Worm (Caenorhabditis elegans) whole organism, L4 larva: ENCODE measurements around the gene T25B6.4.

Source experiments
- F10B5.3 ChIP-seq: sonication (generic microtip); optimal IDR thresholded peaks from 2 replicates; lab custom pipeline; 2016; ENCODE audit warnings: mild to moderate bottlenecking, missing genetic modification characterization, missing compliant biosample characterization
- F26F4.8 ChIP-seq: fragments of 200-800 bp; sonication (Bioruptor generic); conservative IDR thresholded peaks from 2 replicates; pipeline ENCODE4 v1.3.6; 2022; ENCODE audit warnings: missing genetic modification characterization, missing compliant biosample characterization
- F44E2.7 ChIP-seq: fragments of 200-800 bp; sonication (Bioruptor generic); IDR thresholded peaks from 2 replicates; pipeline ENCODE4 v2.1.2; 2022; ENCODE audit warnings: missing genetic modification characterization, missing compliant biosample characterization
- F49E8.2 ChIP-seq: sonication (generic microtip); optimal IDR thresholded peaks from 2 replicates; lab custom pipeline; 2016; ENCODE audit warnings: missing compliant biosample characterization, mild to moderate bottlenecking, missing genetic modification characterization, borderline replicate concordance
- Y105C5A.15 ChIP-seq: fragments of 200-800 bp; sonication (Bioruptor generic); IDR thresholded peaks from 2 replicates; pipeline ENCODE4 v1.3.6; 2022; ENCODE audit warnings: missing genetic modification characterization, missing compliant biosample characterization
- aha-1 ChIP-seq: fragments of 150-350 bp; peaks from one replicate; lab custom pipeline; 2014; ENCODE audit warnings: missing biosample characterization, missing genetic modification characterization
- aly-2 ChIP-seq: sonication (generic microtip); optimal IDR thresholded peaks from 2 replicates; lab custom pipeline; 2018; ENCODE audit warnings: missing biosample characterization, missing genetic modification characterization
- attf-4 ChIP-seq: sonication (generic microtip); optimal IDR thresholded peaks from 3 replicates; lab custom pipeline; 2017; ENCODE audit warnings: missing biosample characterization, missing genetic modification characterization
- ceh-32 ChIP-seq: sonication (generic microtip); optimal IDR thresholded peaks from 2 replicates; lab custom pipeline; 2016; ENCODE audit warnings: mild to moderate bottlenecking, missing genetic modification characterization, missing compliant biosample characterization; ENCODE audit not compliant: poor library complexity
- ceh-44 ChIP-seq: fragments of 200-800 bp; sonication (Bioruptor generic); IDR thresholded peaks from 2 replicates; pipeline ENCODE4 v1.3.6; 2022; ENCODE audit warnings: missing genetic modification reagents, missing genetic modification characterization, missing compliant biosample characterization
- ceh-82 ChIP-seq: sonication (generic microtip); optimal IDR thresholded peaks from 2 replicates; lab custom pipeline; 2017; ENCODE audit warnings: missing biosample characterization, missing genetic modification characterization
- cey-2 ChIP-seq: sonication (generic microtip); optimal IDR thresholded peaks from 3 replicates; lab custom pipeline; 2017; ENCODE audit warnings: missing genetic modification characterization, mild to moderate bottlenecking, missing compliant biosample characterization, antibody characterized with exemption, borderline replicate concordance; ENCODE audit not compliant: insufficient read depth
- daf-12 ChIP-seq: fragments of 150-350 bp; optimal IDR thresholded peaks from 2 replicates; lab custom pipeline; 2014; ENCODE audit warnings: missing biosample characterization, missing genetic modification reagents, missing genetic modification characterization
- daf-8 ChIP-seq: fragments of 200-800 bp; sonication (Bioruptor generic); IDR thresholded peaks from 2 replicates; pipeline ENCODE4 v1.3.6; 2022; ENCODE audit warnings: missing genetic modification characterization, missing compliant biosample characterization
- dmd-8 ChIP-seq: fragments of 200-800 bp; sonication (Bioruptor generic); IDR thresholded peaks from 2 replicates; pipeline ENCODE4 v1.3.6; 2022; ENCODE audit warnings: missing genetic modification characterization, missing compliant biosample characterization
- egl-43 ChIP-seq: fragments of 200-800 bp; sonication (Bioruptor generic); IDR thresholded peaks from 2 replicates; pipeline ENCODE4 v1.3.6; 2022; ENCODE audit warnings: missing genetic modification reagents, missing genetic modification characterization, missing compliant biosample characterization
- fkh-10 ChIP-seq: fragments of 150-350 bp; optimal IDR thresholded peaks from 2 replicates; lab custom pipeline; 2014; ENCODE audit warnings: missing biosample characterization, missing genetic modification reagents, missing genetic modification characterization
- gei-8 ChIP-seq: fragments of 200-800 bp; sonication (Bioruptor generic); optimal IDR thresholded peaks from 2 replicates; lab custom pipeline; 2018; ENCODE audit warnings: mild to moderate bottlenecking, missing genetic modification characterization, missing compliant biosample characterization
- hif-1 ChIP-seq, 2 experiments: sonication (generic microtip); optimal IDR thresholded peaks; 2 replicates each; lab custom pipeline; 2016 to 2017; ENCODE audit warnings: missing compliant biosample characterization in 2 of 2, missing genetic modification characterization in 2 of 2, missing genetic modification reagents in 2 of 2, missing genotype in 2 of 2, mild to moderate bottlenecking in 1 of 2
- hlh-11 ChIP-seq: fragments of 200-800 bp; sonication (Bioruptor generic); optimal IDR thresholded peaks from 2 replicates; lab custom pipeline; 2018; ENCODE audit warnings: mild to moderate bottlenecking, missing genetic modification characterization, missing compliant biosample characterization
- hmg-1.1 ChIP-seq: fragments of 200-800 bp; sonication (Bioruptor generic); IDR thresholded peaks from 2 replicates; pipeline ENCODE4 v1.3.6; 2022; ENCODE audit warnings: missing genetic modification reagents, missing genetic modification characterization, missing compliant biosample characterization
- lin-1 ChIP-seq: fragments of 200-800 bp; sonication (Bioruptor generic); IDR thresholded peaks from 2 replicates; pipeline ENCODE4 v1.3.6; 2022; ENCODE audit warnings: missing genetic modification reagents, missing genetic modification characterization, missing compliant biosample characterization
- lir-3 ChIP-seq: sonication (generic microtip); optimal IDR thresholded peaks from 2 replicates; lab custom pipeline; 2016; ENCODE audit warnings: mild to moderate bottlenecking, missing genetic modification characterization, missing compliant biosample characterization
- mep-1 ChIP-seq: fragments of 150-350 bp; sonication (generic microtip); optimal IDR thresholded peaks from 3 replicates; lab custom pipeline; 2014; ENCODE audit warnings: missing biosample characterization, missing genetic modification characterization
- mes-2 ChIP-seq: sonication (generic microtip); optimal IDR thresholded peaks from 2 replicates; lab custom pipeline; 2016; ENCODE audit warnings: missing genotype, mild to moderate bottlenecking, missing genetic modification characterization, missing compliant biosample characterization; ENCODE audit not compliant: poor library complexity, severe bottlenecking
- nhr-102 ChIP-seq: sonication (generic microtip); optimal IDR thresholded peaks from 2 replicates; lab custom pipeline; 2016; ENCODE audit warnings: mild to moderate bottlenecking, missing genetic modification characterization, moderate library complexity, missing compliant biosample characterization
- nhr-111 ChIP-seq: fragments of 200-800 bp; sonication (Bioruptor generic); optimal IDR thresholded peaks from 2 replicates; lab custom pipeline; 2018; ENCODE audit warnings: mild to moderate bottlenecking, missing genetic modification characterization, missing compliant biosample characterization
- nhr-25 ChIP-seq: sonication (generic microtip); optimal IDR thresholded peaks from 2 replicates; lab custom pipeline; 2017; ENCODE audit warnings: missing genetic modification characterization, mild to moderate bottlenecking, missing compliant biosample characterization, antibody characterized with exemption, moderate library complexity, borderline replicate concordance; ENCODE audit not compliant: insufficient read depth
- nhr-28 ChIP-seq: fragments of 150-350 bp; optimal IDR thresholded peaks from 2 replicates; lab custom pipeline; 2014; ENCODE audit warnings: missing biosample characterization, missing genetic modification characterization
- nhr-41 ChIP-seq: fragments of 200-800 bp; sonication (Bioruptor generic); IDR thresholded peaks from 2 replicates; pipeline ENCODE4 v1.3.6; 2022; ENCODE audit warnings: missing genetic modification reagents, missing genetic modification characterization, missing compliant biosample characterization
- nhr-42 ChIP-seq: fragments of 200-800 bp; sonication (Bioruptor generic); IDR thresholded peaks from 2 replicates; pipeline ENCODE4 v1.3.6; 2022; ENCODE audit warnings: missing genetic modification characterization, missing compliant biosample characterization
- nhr-48 ChIP-seq: sonication (generic microtip); optimal IDR thresholded peaks from 2 replicates; lab custom pipeline; 2016; ENCODE audit warnings: mild to moderate bottlenecking, missing genetic modification characterization, missing compliant biosample characterization
- nhr-77 ChIP-seq: fragments of 150-350 bp; optimal IDR thresholded peaks from 2 replicates; lab custom pipeline; 2014; ENCODE audit warnings: missing biosample characterization, missing genetic modification characterization
- php-3 ChIP-seq: fragments of 200-800 bp; sonication (Bioruptor generic); IDR thresholded peaks from 2 replicates; pipeline ENCODE4 v1.3.6; 2022; ENCODE audit warnings: missing genetic modification reagents, missing genetic modification characterization, missing compliant biosample characterization
- pqm-1 ChIP-seq: sonication (generic microtip); optimal IDR thresholded peaks from 2 replicates; lab custom pipeline; 2017; ENCODE audit warnings: missing biosample characterization, missing genetic modification characterization
- saeg-2 ChIP-seq: fragments of 200-800 bp; sonication (Bioruptor generic); IDR thresholded peaks from 2 replicates; pipeline ENCODE4 v1.3.6; 2022; ENCODE audit warnings: missing genetic modification reagents, missing genetic modification characterization, missing compliant biosample characterization
- sdz-12 ChIP-seq: fragments of 200-800 bp; sonication (Bioruptor generic); optimal IDR thresholded peaks from 2 replicates; lab custom pipeline; 2018; ENCODE audit warnings: mild to moderate bottlenecking, missing genetic modification characterization, missing compliant biosample characterization
- skn-1 ChIP-seq: fragments of 150-350 bp; optimal IDR thresholded peaks from 2 replicates; lab custom pipeline; 2014; ENCODE audit warnings: missing biosample characterization, missing genetic modification characterization
- spr-1 ChIP-seq: sonication (generic microtip); optimal IDR thresholded peaks from 2 replicates; lab custom pipeline; 2016; ENCODE audit warnings: mild to moderate bottlenecking, missing genetic modification characterization, missing compliant biosample characterization
- unc-130 ChIP-seq: sonication (generic microtip); optimal IDR thresholded peaks from 2 replicates; lab custom pipeline; 2016; ENCODE audit warnings: missing genetic modification reagents, missing genetic modification characterization, missing compliant biosample characterization
- unc-62 ChIP-seq, 3 experiments: fragments of 150-350 bp in 1 of 3; sonication (generic microtip); optimal IDR thresholded peaks in 2 of 3; peaks in 1 of 3; 1 replicate in 1 of 3; 2 replicates in 2 of 3; lab custom pipeline; 2014 to 2017; ENCODE audit warnings: missing biosample characterization in 3 of 3, missing genetic modification characterization in 3 of 3, missing genetic modification reagents in 3 of 3, missing genotype in 1 of 3
- zfp-2 ChIP-seq: sonication (generic microtip); optimal IDR thresholded peaks from 2 replicates; lab custom pipeline; 2016; ENCODE audit warnings: mild to moderate bottlenecking, missing genetic modification characterization, missing compliant biosample characterization
- zip-11 ChIP-seq: fragments of 200-800 bp; sonication (Bioruptor generic); IDR thresholded peaks from 2 replicates; pipeline ENCODE4 v1.3.6; 2022; ENCODE audit warnings: missing genetic modification characterization, missing compliant biosample characterization
- zip-2 ChIP-seq: fragments of 150-350 bp; optimal IDR thresholded peaks from 2 replicates; lab custom pipeline; 2014; ENCODE audit warnings: missing biosample characterization, missing genetic modification characterization
- ztf-7 ChIP-seq: fragments of 150-350 bp; optimal IDR thresholded peaks from 2 replicates; lab custom pipeline; 2014; ENCODE audit warnings: missing biosample characterization, missing genetic modification characterization

The T25B6.4 gene

ce11 chrX:9035142-9035541 lies 19.6 kb downstream of the T25B6.4 start (continued):
- no peak for TF ChIP-seq zfp-2 (tag; lab: Kevin White, UChicago)
- TF ChIP-seq skn-1 (tag; lab: Kevin White, UChicago) = no peak
- no peak for TF ChIP-seq nhr-42 (GFP tag; lab: Robert Waterston, UW)
- no peak for TF ChIP-seq lin-1 (GFP tag; lab: Robert Waterston, UW)
- no peak for TF ChIP-seq cey-2 (tag; lab: Kevin White, UChicago)
- peak; percentile 64 for TF ChIP-seq ztf-7 (tag; lab: Kevin White, UChicago)
- TF ChIP-seq spr-1 (tag; lab: Kevin White, UChicago) = no peak
- TF ChIP-seq nhr-41 (GFP tag; lab: Robert Waterston, UW) = no peak
- TF ChIP-seq F44E2.7 = no peak
- no peak for TF ChIP-seq Y105C5A.15 (GFP tag; lab: Robert Waterston, UW)
- no peak for TF ChIP-seq zip-2 (tag; lab: Kevin White, UChicago)
- TF ChIP-seq gei-8 (GFP tag; lab: Kevin White, UChicago) = no peak
- TF ChIP-seq nhr-111 = no peak
- peak in 1 of 2 experiments; percentile 77 for TF ChIP-seq unc-62 (GFP tag; optimal IDR thresholded peaks at IDR 0.05 in 1 of 2; lab: Kevin White, UChicago)
- no peak for TF ChIP-seq unc-62 (tag; optimal IDR thresholded peaks at IDR 0.05; lab: Kevin White, UChicago)
- TF ChIP-seq aly-2 = no peak
- TF ChIP-seq unc-130 = no peak
- TF ChIP-seq nhr-102 (tag; lab: Kevin White, UChicago) = no peak
- no peak for TF ChIP-seq mep-1 (tag; lab: Kevin White, UChicago)
- TF ChIP-seq sdz-12 (GFP tag; lab: Kevin White, UChicago) = no peak
- TF ChIP-seq dmd-8 (GFP tag; lab: Robert Waterston, UW) = no peak

DNA sequence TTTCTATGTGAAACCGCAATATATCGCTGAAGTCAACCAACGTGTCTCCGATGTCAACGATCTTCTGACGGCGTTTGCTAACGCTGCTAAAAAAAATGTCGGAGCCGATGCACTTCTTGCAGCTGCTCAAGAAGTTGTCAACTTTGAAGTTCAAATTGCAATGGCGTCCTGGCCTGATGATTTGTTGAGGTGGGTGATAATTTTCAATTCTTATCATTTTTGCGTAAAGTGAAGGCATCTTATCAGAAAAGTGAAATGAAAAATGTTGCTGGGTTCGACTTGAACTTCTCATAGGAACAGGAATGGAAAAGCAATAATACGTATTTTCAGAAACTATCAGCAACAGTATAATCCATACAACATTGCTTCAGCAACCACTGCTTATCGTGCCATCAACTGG lies 20.7 kb downstream of the T25B6.4 start:
- no peak for TF ChIP-seq hmg-1.1
- no peak for TF ChIP-seq zip-11 (GFP tag; lab: Robert Waterston, UW)
- peak; percentile 36; the same call in 1 of the 2 replicates for TF ChIP-seq php-3 (GFP tag; lab: Robert Waterston, UW)
- TF ChIP-seq Y105C5A.15 (GFP tag; lab: Robert Waterston, UW) = no peak
- TF ChIP-seq fkh-10 = no peak
- no peak for TF ChIP-seq F10B5.3 (tag; lab: Kevin White, UChicago)
- TF ChIP-seq nhr-48 (tag; lab: Kevin White, UChicago) = no peak
- TF ChIP-seq ztf-7 (tag; lab: Kevin White, UChicago) = no peak
- TF ChIP-seq mes-2 (tag; lab: Kevin White, UChicago) = no peak
- TF ChIP-seq attf-4 (tag; lab: Kevin White, UChicago) = no peak
- TF ChIP-seq F44E2.7 = no peak
- no peak for TF ChIP-seq F49E8.2 (tag; lab: Kevin White, UChicago)
- TF ChIP-seq ceh-32 (tag; lab: Kevin White, UChicago) = no peak
- no peak for TF ChIP-seq daf-8 (GFP tag; lab: Robert Waterston, UW)
- TF ChIP-seq hif-1 (tag; optimal IDR thresholded peaks at IDR 0.05; lab: Kevin White, UChicago) = no peak
- peak; percentile 50 for TF ChIP-seq nhr-28 (tag; lab: Kevin White, UChicago)
- TF ChIP-seq nhr-77 (tag; lab: Kevin White, UChicago) = no peak
- no peak for TF ChIP-seq F26F4.8 (GFP tag; lab: Robert Waterston, UW)
- no peak for TF ChIP-seq ceh-82 (tag; lab: Kevin White, UChicago)
- TF ChIP-seq egl-43 (GFP tag; lab: Robert Waterston, UW) = no peak
- no peak for TF ChIP-seq ceh-44 (GFP tag; lab: Robert Waterston, UW)
- no peak for TF ChIP-seq daf-12 (tag; lab: Kevin White, UChicago)
- peak; percentile 61 for TF ChIP-seq aha-1 (tag; lab: Kevin White, UChicago)
- no peak for TF ChIP-seq nhr-25
- TF ChIP-seq lir-3 (tag; lab: Kevin White, UChicago) = no peak
- no peak for TF ChIP-seq saeg-2
- peak; percentile 22 for TF ChIP-seq hlh-11
- peak; percentile 88 for TF ChIP-seq pqm-1 (tag; lab: Kevin White, UChicago)
